Fruit fly (Drosophila melanogaster) whole organism, embryonic: Measurements from ENCODE around the gene CG13138.

ENCODE experiments used
- B-H1 ChIP-seq: fragments of 200-800 bp; sonication (Bioruptor generic); IDR thresholded peaks from 3 replicates; pipeline ENCODE4 v1.3.6; 2022; ENCODE audit warnings: missing biosample characterization, missing genetic modification characterization
- BtbVII ChIP-seq: fragments of 200-800 bp; sonication (Bioruptor generic); optimal IDR thresholded peaks from 3 replicates; lab custom pipeline; 2017; ENCODE audit warnings: missing biosample characterization, mild to moderate bottlenecking, missing genetic modification characterization
- Bteb2 ChIP-seq: fragments of 200-800 bp; sonication (Bioruptor generic); optimal IDR thresholded peaks from 2 replicates; lab custom pipeline; 2016; ENCODE audit warnings: missing biosample characterization, missing genetic modification characterization
- CG10366 ChIP-seq: fragments of 200-800 bp; sonication (Bioruptor generic); IDR thresholded peaks from 2 replicates; pipeline ENCODE4 v1.3.6; 2022; ENCODE audit warnings: missing biosample characterization, missing genetic modification characterization
- CG10543 ChIP-seq: fragments of 200-800 bp; sonication (Bioruptor generic); optimal IDR thresholded peaks from 3 replicates; lab custom pipeline; 2017; ENCODE audit warnings: missing biosample characterization, mild to moderate bottlenecking, missing genetic modification characterization, moderate library complexity
- CG10565 ChIP-seq: fragments of 200-800 bp; sonication (Bioruptor generic); optimal IDR thresholded peaks from 3 replicates; lab custom pipeline; 2016; ENCODE audit warnings: missing biosample characterization, mild to moderate bottlenecking, missing genetic modification characterization
- CG11398 ChIP-seq: fragments of 200-800 bp; sonication (Bioruptor generic); optimal IDR thresholded peaks from 2 replicates; lab custom pipeline; 2016; ENCODE audit warnings: missing biosample characterization, missing genetic modification characterization
- CG11696 ChIP-seq: fragments of 200-800 bp; sonication (Bioruptor generic); IDR thresholded peaks from 2 replicates; pipeline ENCODE4 v1.3.6; 2022; ENCODE audit warnings: missing biosample characterization, missing genetic modification characterization
- CG13296 ChIP-seq: fragments of 200-800 bp; sonication (Bioruptor generic); optimal IDR thresholded peaks from 3 replicates; lab custom pipeline; 2018; ENCODE audit warnings: missing biosample characterization, mild to moderate bottlenecking, missing genetic modification characterization
- CG15514 ChIP-seq: fragments of 200-800 bp; sonication (Bioruptor generic); optimal IDR thresholded peaks from 3 replicates; lab custom pipeline; 2017; ENCODE audit warnings: missing biosample characterization, missing genetic modification characterization, mild to moderate bottlenecking, moderate library complexity, missing genetic modification reagents
- CG15601 ChIP-seq: fragments of 200-800 bp; sonication (Bioruptor generic); optimal IDR thresholded peaks from 3 replicates; lab custom pipeline; 2019; ENCODE audit warnings: missing biosample characterization, mild to moderate bottlenecking, missing genetic modification characterization, moderate library complexity
- CG1647 ChIP-seq: fragments of 200-800 bp; sonication (Bioruptor generic); optimal IDR thresholded peaks from 3 replicates; lab custom pipeline; 2016; ENCODE audit warnings: missing biosample characterization, missing genetic modification characterization
- CG18764 ChIP-seq: fragments of 200-800 bp; sonication (Bioruptor generic); optimal IDR thresholded peaks from 3 replicates; lab custom pipeline; 2016; ENCODE audit warnings: missing biosample characterization, missing genetic modification characterization
- CG2889 ChIP-seq: fragments of 200-800 bp; sonication (Bioruptor generic); IDR thresholded peaks from 3 replicates; pipeline ENCODE4 v1.3.6; 2022; ENCODE audit warnings: missing biosample characterization, missing genetic modification characterization
- CG31224 ChIP-seq: fragments of 200-800 bp; sonication (Bioruptor generic); IDR thresholded peaks from 2 replicates; pipeline ENCODE4 v1.3.6; 2022; ENCODE audit warnings: missing biosample characterization, missing genetic modification characterization
- CG31441 ChIP-seq: fragments of 200-800 bp; sonication (Bioruptor generic); IDR thresholded peaks from 2 replicates; pipeline ENCODE4 v1.3.6; 2022; ENCODE audit warnings: missing biosample characterization, missing genetic modification characterization
- CG32532 ChIP-seq: fragments of 200-800 bp; sonication (Bioruptor generic); IDR thresholded peaks from 2 replicates; pipeline ENCODE4 v1.3.6; 2022; ENCODE audit warnings: missing biosample characterization, missing genetic modification characterization
- CG34376 ChIP-seq: fragments of 200-800 bp; sonication (Bioruptor generic); optimal IDR thresholded peaks from 2 replicates; lab custom pipeline; 2018; ENCODE audit warnings: missing biosample characterization, mild to moderate bottlenecking, missing genetic modification characterization
- CG4360 ChIP-seq: fragments of 200-800 bp; sonication (Bioruptor generic); IDR thresholded peaks from 2 replicates; pipeline ENCODE4 v1.3.6; 2022; ENCODE audit warnings: missing biosample characterization, missing genetic modification characterization
- CG5245 ChIP-seq: fragments of 200-800 bp; sonication (Bioruptor generic); optimal IDR thresholded peaks from 3 replicates; lab custom pipeline; 2016; ENCODE audit warnings: missing biosample characterization, missing genetic modification characterization
- CG6254 ChIP-seq: fragments of 200-800 bp; sonication (Bioruptor generic); optimal IDR thresholded peaks from 3 replicates; lab custom pipeline; 2017; ENCODE audit warnings: mild to moderate bottlenecking, missing biosample characterization, missing genetic modification reagents, missing genetic modification characterization
- CG6813 ChIP-seq: fragments of 200-800 bp; sonication (Bioruptor generic); optimal IDR thresholded peaks from 2 replicates; lab custom pipeline; 2017; ENCODE audit warnings: missing biosample characterization, missing genetic modification characterization, mild to moderate bottlenecking, moderate library complexity, missing genetic modification reagents
- CG7357 ChIP-seq: fragments of 200-800 bp; sonication (Bioruptor generic); IDR thresholded peaks from 3 replicates; pipeline ENCODE4 v1.3.6; 2022; ENCODE audit warnings: missing biosample characterization, missing genetic modification characterization
- CG9797 ChIP-seq: fragments of 200-800 bp; sonication (Bioruptor generic); optimal IDR thresholded peaks from 3 replicates; lab custom pipeline; 2018; ENCODE audit warnings: missing biosample characterization, mild to moderate bottlenecking, missing genetic modification characterization
- CG9817 ChIP-seq: fragments of 200-800 bp; sonication (Bioruptor generic); optimal IDR thresholded peaks from 2 replicates; lab custom pipeline; 2018; ENCODE audit warnings: missing biosample characterization, mild to moderate bottlenecking, missing genetic modification characterization, moderate library complexity
- CTCF ChIP-seq: fragments of 200-800 bp; sonication (Bioruptor generic); optimal IDR thresholded peaks from 2 replicates; lab custom pipeline; 2017; ENCODE audit warnings: missing biosample characterization, mild to moderate bottlenecking, missing genetic modification characterization, moderate library complexity
- Dp ChIP-seq: fragments of 200-800 bp; sonication (Bioruptor generic); optimal IDR thresholded peaks from 2 replicates; lab custom pipeline; 2018; ENCODE audit warnings: missing biosample characterization, mild to moderate bottlenecking, missing genetic modification characterization, moderate library complexity
- HLH3B ChIP-seq: fragments of 200-800 bp; sonication (Bioruptor generic); IDR thresholded peaks from 2 replicates; pipeline ENCODE4 v1.3.6; 2022; ENCODE audit warnings: missing biosample characterization, missing genetic modification characterization
- Kr ChIP-seq: fragments of 200-800 bp; sonication (Bioruptor generic); optimal IDR thresholded peaks from 2 replicates; lab custom pipeline; 2017; ENCODE audit warnings: missing biosample characterization, mild to moderate bottlenecking, missing genetic modification characterization
- MTF-1 ChIP-seq: fragments of 200-800 bp; sonication (Bioruptor generic); optimal IDR thresholded peaks from 2 replicates; lab custom pipeline; 2018; ENCODE audit warnings: missing biosample characterization, mild to moderate bottlenecking, missing genetic modification characterization, borderline replicate concordance
- Max ChIP-seq: fragments of 200-800 bp; sonication (Bioruptor generic); optimal IDR thresholded peaks from 2 replicates; lab custom pipeline; 2016; ENCODE audit warnings: missing biosample characterization, mild to moderate bottlenecking, missing genetic modification characterization
- Mrtf ChIP-seq: fragments of 200-800 bp; sonication (Bioruptor generic); IDR thresholded peaks from 3 replicates; pipeline ENCODE4 v1.3.6; 2022; ENCODE audit warnings: missing biosample characterization, missing genetic modification characterization
- Nf-YB ChIP-seq: fragments of 200-800 bp; sonication (Bioruptor generic); optimal IDR thresholded peaks from 3 replicates; lab custom pipeline; 2019; ENCODE audit warnings: missing biosample characterization, mild to moderate bottlenecking, missing genetic modification characterization, moderate library complexity
- NfI ChIP-seq: fragments of 200-800 bp; sonication (Bioruptor generic); optimal IDR thresholded peaks from 3 replicates; lab custom pipeline; 2018; ENCODE audit warnings: missing biosample characterization, mild to moderate bottlenecking, missing genetic modification characterization, moderate library complexity
- Usf ChIP-seq: fragments of 200-800 bp; sonication (Bioruptor generic); optimal IDR thresholded peaks from 2 replicates; lab custom pipeline; 2017; ENCODE audit warnings: missing genotype, missing biosample characterization, missing genetic modification characterization
- al ChIP-seq: fragments of 200-800 bp; sonication (Bioruptor generic); IDR thresholded peaks from 2 replicates; pipeline ENCODE4 v1.3.6; 2022; ENCODE audit warnings: missing biosample characterization, missing genetic modification characterization
- ap ChIP-seq: fragments of 200-800 bp; sonication (Bioruptor generic); IDR thresholded peaks from 2 replicates; pipeline ENCODE4 v1.3.6; 2022; ENCODE audit warnings: missing biosample characterization, missing genetic modification characterization
- az2 ChIP-seq: fragments of 200-800 bp; sonication (Bioruptor generic); optimal IDR thresholded peaks from 3 replicates; lab custom pipeline; 2016; ENCODE audit warnings: missing biosample characterization, missing genetic modification characterization
- bcd ChIP-seq: fragments of 200-800 bp; sonication (Bioruptor generic); optimal IDR thresholded peaks from 2 replicates; lab custom pipeline; 2017; ENCODE audit warnings: missing biosample characterization, mild to moderate bottlenecking, missing genetic modification characterization
- cato ChIP-seq: fragments of 200-800 bp; sonication (Bioruptor generic); optimal IDR thresholded peaks from 2 replicates; lab custom pipeline; 2016; ENCODE audit warnings: missing biosample characterization, missing genetic modification characterization, borderline replicate concordance
- ci ChIP-seq: fragments of 200-800 bp; sonication (Bioruptor generic); IDR thresholded peaks from 3 replicates; pipeline ENCODE4 v1.3.6; 2022; ENCODE audit warnings: missing biosample characterization, missing genetic modification characterization
- ftz-f1 ChIP-seq: fragments of 200-800 bp; sonication (Bioruptor generic); optimal IDR thresholded peaks from 2 replicates; lab custom pipeline; 2016; ENCODE audit warnings: missing biosample characterization, missing genetic modification characterization
- hbn ChIP-seq: fragments of 200-800 bp; sonication (Bioruptor generic); IDR thresholded peaks from 2 replicates; pipeline ENCODE4 v1.3.6; 2022; ENCODE audit warnings: missing biosample characterization, missing genetic modification characterization; ENCODE audit not compliant: partially characterized antibody
- jing ChIP-seq: fragments of 200-800 bp; sonication (Bioruptor generic); optimal IDR thresholded peaks from 2 replicates; lab custom pipeline; 2018; ENCODE audit warnings: missing biosample characterization, mild to moderate bottlenecking, missing genetic modification characterization
- ken ChIP-seq: fragments of 200-800 bp; sonication (Bioruptor generic); IDR thresholded peaks from 3 replicates; pipeline ENCODE4 v1.3.6; 2022; ENCODE audit warnings: missing biosample characterization, missing genetic modification characterization
- lab ChIP-seq: fragments of 200-800 bp; sonication (Bioruptor generic); optimal IDR thresholded peaks from 3 replicates; lab custom pipeline; 2017; ENCODE audit warnings: missing biosample characterization, missing genetic modification characterization, mild to moderate bottlenecking, moderate library complexity, missing genetic modification reagents
- lbe ChIP-seq: fragments of 200-800 bp; sonication (Bioruptor generic); optimal IDR thresholded peaks from 2 replicates; lab custom pipeline; 2016; ENCODE audit warnings: missing biosample characterization, mild to moderate bottlenecking, missing genetic modification characterization
- p53 ChIP-seq: fragments of 200-800 bp; sonication (Bioruptor generic); optimal IDR thresholded peaks from 2 replicates; lab custom pipeline; 2016; ENCODE audit warnings: missing biosample characterization, missing genetic modification characterization
- pb ChIP-seq: fragments of 200-800 bp; sonication (Bioruptor generic); optimal IDR thresholded peaks from 3 replicates; lab custom pipeline; 2016; ENCODE audit warnings: missing biosample characterization, missing genetic modification characterization
- scrt ChIP-seq: fragments of 200-800 bp; sonication (Bioruptor generic); optimal IDR thresholded peaks from 2 replicates; lab custom pipeline; 2018; ENCODE audit warnings: missing biosample characterization, mild to moderate bottlenecking, missing genetic modification characterization, moderate library complexity
- sens ChIP-seq: fragments of 200-800 bp; sonication (Bioruptor generic); peaks from one replicate; lab custom pipeline; 2016; ENCODE audit warnings: missing biosample characterization, missing genetic modification characterization
- sisA ChIP-seq: fragments of 200-800 bp; sonication (Bioruptor generic); IDR thresholded peaks from 2 replicates; pipeline ENCODE4 v1.3.6; 2022; ENCODE audit warnings: missing biosample characterization, missing genetic modification characterization
- sug ChIP-seq: fragments of 200-800 bp; optimal IDR thresholded peaks from 2 replicates; lab custom pipeline; 2019; ENCODE audit warnings: missing biosample characterization, mild to moderate bottlenecking, missing genetic modification characterization, moderate library complexity

The CG13138 gene

DNA sequence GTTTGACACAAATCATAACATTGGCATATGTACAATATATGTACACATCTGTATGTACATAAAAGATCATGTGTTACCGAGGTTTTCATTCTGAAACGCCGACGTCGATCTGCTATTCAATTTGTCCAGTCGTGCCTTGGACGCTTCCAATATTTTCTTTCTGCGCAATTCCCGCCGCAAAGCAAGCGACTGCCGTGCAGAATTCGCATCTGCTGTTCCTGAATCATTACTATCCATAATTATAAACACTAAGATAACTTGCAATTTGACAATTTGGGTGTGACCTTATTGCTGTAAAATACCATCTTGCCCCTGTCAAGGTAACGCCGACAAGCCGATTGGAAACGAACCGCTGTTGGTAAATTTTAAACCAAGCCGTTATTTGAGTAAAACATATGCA lies 10.0 kb upstream of the CG13138 start (continued):
- peak; percentile 2 for TF ChIP-seq CG13296 (GFP tag; lab: Kevin White, UChicago)
- TF ChIP-seq CG6813 (GFP tag; lab: Kevin White, UChicago), result no peak
- no peak for TF ChIP-seq scrt (GFP tag; lab: Kevin White, UChicago)
- 0 out of 2 replicates have a peak, but pooled peaks have one; percentile 24 for TF ChIP-seq hbn (GFP tag; lab: Robert Waterston, UW)
- peak; percentile 41 for TF ChIP-seq Dp
- no peak for TF ChIP-seq Kr (GFP tag; lab: Kevin White, UChicago)
- TF ChIP-seq lab (GFP tag; lab: Kevin White, UChicago), result no peak
- TF ChIP-seq CG11696 (GFP tag; lab: Robert Waterston, UW), result no peak
- TF ChIP-seq pb (GFP tag; lab: Kevin White, UChicago), result no peak
- TF ChIP-seq CG9817 (tag; lab: Kevin White, UChicago), result no peak
- no peak for TF ChIP-seq sisA (GFP tag; lab: Robert Waterston, UW)
- no peak for TF ChIP-seq CG2889 (GFP tag; lab: Robert Waterston, UW)
- TF ChIP-seq bcd (GFP tag; lab: Kevin White, UChicago), result no peak
- no peak for TF ChIP-seq p53 (GFP tag; lab: Kevin White, UChicago)
- no peak for TF ChIP-seq ap (GFP tag; lab: Robert Waterston, UW)
- TF ChIP-seq CG1647, result no peak
- TF ChIP-seq BtbVII (GFP tag; lab: Kevin White, UChicago), result no peak
- TF ChIP-seq CG5245, result no peak
- TF ChIP-seq Usf (GFP tag; lab: Kevin White, UChicago), result no peak
- no peak for TF ChIP-seq CG31224 (GFP tag; lab: Robert Waterston, UW)
- no peak for TF ChIP-seq CG6254 (GFP tag; lab: Kevin White, UChicago)
- no peak for TF ChIP-seq Bteb2 (GFP tag; lab: Kevin White, UChicago)
- no peak for TF ChIP-seq CG11398 (GFP tag; lab: Kevin White, UChicago)
- TF ChIP-seq B-H1 (GFP tag; lab: Robert Waterston, UW), result no peak
- TF ChIP-seq HLH3B (GFP tag; lab: Robert Waterston, UW), result no peak
- TF ChIP-seq CG10366 (GFP tag; lab: Robert Waterston, UW), result no peak
- TF ChIP-seq CG4360 (GFP tag; lab: Robert Waterston, UW), result no peak
- TF ChIP-seq CG9797, result peak; percentile 69
- no peak for TF ChIP-seq NfI (GFP tag; lab: Kevin White, UChicago)
- TF ChIP-seq ftz-f1 (GFP tag; lab: Kevin White, UChicago), result no peak
- no peak for TF ChIP-seq ci (GFP tag; lab: Robert Waterston, UW)
- no peak for TF ChIP-seq CG18764
- TF ChIP-seq ken (GFP tag; lab: Robert Waterston, UW), result no peak
- peak; percentile 72 for TF ChIP-seq sens (GFP tag; lab: Kevin White, UChicago)
- TF ChIP-seq CG10565 (GFP tag; lab: Kevin White, UChicago), result no peak
- TF ChIP-seq CG34376, result no peak
- no peak for TF ChIP-seq lbe
- no peak for TF ChIP-seq cato
- TF ChIP-seq al (GFP tag; lab: Robert Waterston, UW), result no peak
- TF ChIP-seq CG31441 (GFP tag; lab: Robert Waterston, UW), result no peak
- TF ChIP-seq Nf-YB (GFP tag; lab: Kevin White, UChicago), result no peak
- no peak for TF ChIP-seq az2 (GFP tag; lab: Kevin White, UChicago)
- peak; percentile 37 for TF ChIP-seq CG15514
- TF ChIP-seq MTF-1 (GFP tag; lab: Kevin White, UChicago), result no peak
- no peak for TF ChIP-seq CTCF
- no peak for TF ChIP-seq CG7357
- TF ChIP-seq Max (GFP tag; lab: Kevin White, UChicago), result no peak
- no peak for TF ChIP-seq Mrtf (GFP tag; lab: Robert Waterston, UW)
- no peak for TF ChIP-seq CG32532 (GFP tag; lab: Robert Waterston, UW)
- no peak for TF ChIP-seq CG10543
- no peak for TF ChIP-seq CG15601 (tag; lab: Kevin White, UChicago)
- no peak for TF ChIP-seq jing (GFP tag; lab: Kevin White, UChicago)
- TF ChIP-seq sug (tag; lab: Kevin White, UChicago), result peak; percentile 12
